Worm (Caenorhabditis elegans) whole organism, L2 larva: Measurements from ENCODE around the gene srz-12.

ENCODE experiments used
- C34F6.9 ChIP-seq: fragments of 150-350 bp; optimal IDR thresholded peaks from 2 replicates; lab custom pipeline; 2014; ENCODE audit warnings: missing biosample characterization, missing genetic modification characterization
- R02D3.7 ChIP-seq: fragments of 150-350 bp; optimal IDR thresholded peaks from 2 replicates; lab custom pipeline; 2014; ENCODE audit warnings: missing biosample characterization, missing genetic modification characterization
- Y55F3AM.14 ChIP-seq: fragments of 200-800 bp; sonication (Bioruptor generic); optimal IDR thresholded peaks from 2 replicates; lab custom pipeline; 2018; ENCODE audit warnings: mild to moderate bottlenecking, missing genetic modification characterization, missing compliant biosample characterization
- ZK546.5 ChIP-seq: sonication (generic microtip); optimal IDR thresholded peaks from 2 replicates; lab custom pipeline; 2017; ENCODE audit warnings: missing biosample characterization, missing genetic modification characterization
- alr-1 ChIP-seq: fragments of 150-350 bp; optimal IDR thresholded peaks from 2 replicates; lab custom pipeline; 2014; ENCODE audit warnings: missing biosample characterization, missing genetic modification characterization
- aly-2 ChIP-seq: fragments of 150-350 bp; optimal IDR thresholded peaks from 2 replicates; lab custom pipeline; 2014; ENCODE audit warnings: missing biosample characterization, missing genetic modification characterization
- ama-1 ChIP-seq: fragments of 150-350 bp; optimal IDR thresholded peaks from 2 replicates; lab custom pipeline; 2018; ENCODE audit warnings: inconsistent platforms
- blmp-1 ChIP-seq: sonication (generic microtip); optimal IDR thresholded peaks from 2 replicates; lab custom pipeline; 2017; ENCODE audit warnings: missing genetic modification characterization, mild to moderate bottlenecking, missing compliant biosample characterization, antibody characterized with exemption, moderate library complexity; ENCODE audit not compliant: insufficient read depth
- ceh-16 ChIP-seq: fragments of 150-350 bp; optimal IDR thresholded peaks from 2 replicates; lab custom pipeline; 2014; ENCODE audit warnings: missing biosample characterization, missing genetic modification characterization
- ceh-82 ChIP-seq: fragments of 150-350 bp; optimal IDR thresholded peaks from 2 replicates; lab custom pipeline; 2014; ENCODE audit warnings: missing biosample characterization, missing genetic modification characterization
- crh-2 ChIP-seq: sonication (generic microtip); optimal IDR thresholded peaks from 2 replicates; lab custom pipeline; 2017; ENCODE audit warnings: missing biosample characterization, missing genetic modification characterization
- dmd-4 ChIP-seq: sonication (generic microtip); optimal IDR thresholded peaks from 2 replicates; lab custom pipeline; 2017; ENCODE audit warnings: missing biosample characterization, missing genetic modification characterization
- egl-27 ChIP-seq: sonication (generic microtip); optimal IDR thresholded peaks from 3 replicates; lab custom pipeline; 2017; ENCODE audit warnings: missing biosample characterization, missing genetic modification reagents, missing genetic modification characterization
- elt-1 ChIP-seq: fragments of 150-350 bp; optimal IDR thresholded peaks from 2 replicates; lab custom pipeline; 2014; ENCODE audit warnings: missing biosample characterization, missing genetic modification characterization
- elt-3 ChIP-seq: sonication (generic microtip); optimal IDR thresholded peaks from 2 replicates; lab custom pipeline; 2017; ENCODE audit warnings: missing biosample characterization, missing genetic modification characterization
- gmeb-1 ChIP-seq: fragments of 150-350 bp; optimal IDR thresholded peaks from 2 replicates; lab custom pipeline; 2014; ENCODE audit warnings: missing biosample characterization, missing genetic modification characterization
- lin-11 ChIP-seq: fragments of 150-350 bp; sonication (generic microtip); optimal IDR thresholded peaks from 2 replicates; lab custom pipeline; 2014; ENCODE audit warnings: missing biosample characterization, missing genetic modification characterization, inconsistent platforms, mixed read lengths
- lin-13 ChIP-seq: fragments of 150-350 bp; optimal IDR thresholded peaks from 2 replicates; lab custom pipeline; 2014; ENCODE audit warnings: missing biosample characterization, missing genetic modification reagents, missing genetic modification characterization
- lin-39 ChIP-seq: fragments of 150-350 bp; optimal IDR thresholded peaks from 2 replicates; lab custom pipeline; 2014; ENCODE audit warnings: missing biosample characterization, missing genetic modification reagents, missing genetic modification characterization
- lsy-2 ChIP-seq, 2 experiments: fragments of 150-350 bp in 1 of 2; sonication (generic microtip) in 1 of 2; optimal IDR thresholded peaks; 2 replicates each; lab custom pipeline; 2014 to 2017; ENCODE audit warnings: missing biosample characterization in 2 of 2, missing genetic modification characterization in 2 of 2
- mbf-1 ChIP-seq: sonication (generic microtip); optimal IDR thresholded peaks from 2 replicates; lab custom pipeline; 2017; ENCODE audit warnings: missing biosample characterization, missing genetic modification characterization
- mdl-1 ChIP-seq, 2 experiments: fragments of 150-350 bp in 1 of 2; sonication (generic microtip) in 1 of 2; optimal IDR thresholded peaks; 2 replicates each; lab custom pipeline; 2017; ENCODE audit warnings: missing biosample characterization in 2 of 2, missing genetic modification characterization in 2 of 2
- nhr-10 ChIP-seq: sonication (generic microtip); optimal IDR thresholded peaks from 2 replicates; lab custom pipeline; 2017; ENCODE audit warnings: missing biosample characterization, missing genetic modification characterization
- nhr-12 ChIP-seq: fragments of 150-350 bp; optimal IDR thresholded peaks from 2 replicates; lab custom pipeline; 2014; ENCODE audit warnings: missing biosample characterization, missing genetic modification characterization
- nhr-21 ChIP-seq: fragments of 150-350 bp; optimal IDR thresholded peaks from 2 replicates; lab custom pipeline; 2014; ENCODE audit warnings: missing biosample characterization, missing genetic modification characterization
- nhr-23 ChIP-seq: fragments of 150-350 bp; optimal IDR thresholded peaks from 2 replicates; lab custom pipeline; 2014; ENCODE audit warnings: missing biosample characterization, missing genetic modification reagents, missing genetic modification characterization
- nhr-25 ChIP-seq: fragments of 150-350 bp; sonication (generic microtip); optimal IDR thresholded peaks from 3 replicates; lab custom pipeline; 2014; ENCODE audit warnings: missing biosample characterization, missing genetic modification characterization
- nhr-6 ChIP-seq: fragments of 150-350 bp; optimal IDR thresholded peaks from 2 replicates; lab custom pipeline; 2014; ENCODE audit warnings: missing biosample characterization, missing genetic modification characterization
- nhr-77 ChIP-seq: fragments of 150-350 bp; optimal IDR thresholded peaks from 2 replicates; lab custom pipeline; 2014; ENCODE audit warnings: missing biosample characterization, missing genetic modification characterization
- peb-1 ChIP-seq: fragments of 150-350 bp; optimal IDR thresholded peaks from 2 replicates; lab custom pipeline; 2014; ENCODE audit warnings: missing biosample characterization, missing genetic modification characterization
- skn-1 ChIP-seq: sonication (generic microtip); optimal IDR thresholded peaks from 2 replicates; lab custom pipeline; 2017; ENCODE audit warnings: missing biosample characterization, missing genetic modification characterization
- sma-3 ChIP-seq: sonication (generic microtip); optimal IDR thresholded peaks from 2 replicates; lab custom pipeline; 2016; ENCODE audit warnings: missing genetic modification reagents, missing genetic modification characterization, missing compliant biosample characterization
- sma-9 ChIP-seq, 2 experiments: fragments of 150-350 bp in 1 of 2; sonication (generic microtip) in 1 of 2; optimal IDR thresholded peaks; 2 replicates each; lab custom pipeline; 2014 to 2016; ENCODE audit warnings: missing genetic modification characterization in 2 of 2, mild to moderate bottlenecking in 1 of 2, missing biosample characterization in 1 of 2, missing compliant biosample characterization in 1 of 2, missing genetic modification reagents in 1 of 2, moderate library complexity in 1 of 2
- unc-39 ChIP-seq: fragments of 150-350 bp; optimal IDR thresholded peaks from 2 replicates; lab custom pipeline; 2014; ENCODE audit warnings: missing biosample characterization, missing genetic modification characterization
- unc-55 ChIP-seq: fragments of 150-350 bp; sonication (generic microtip); optimal IDR thresholded peaks from 3 replicates; lab custom pipeline; 2014; ENCODE audit warnings: missing biosample characterization, missing genetic modification reagents, missing genetic modification characterization
- unc-62 ChIP-seq: fragments of 150-350 bp; optimal IDR thresholded peaks from 2 replicates; lab custom pipeline; 2014; ENCODE audit warnings: missing biosample characterization, missing genetic modification reagents, missing genetic modification characterization
- zag-1 ChIP-seq: fragments of 150-350 bp; optimal IDR thresholded peaks from 2 replicates; lab custom pipeline; 2014; ENCODE audit warnings: missing biosample characterization, missing genetic modification characterization
- ztf-1 ChIP-seq: fragments of 200-800 bp; sonication (Bioruptor generic); conservative IDR thresholded peaks from 2 replicates; pipeline ENCODE4 v1.3.6; 2022; ENCODE audit warnings: missing genetic modification characterization, missing compliant biosample characterization
- ztf-11 ChIP-seq: sonication (generic microtip); optimal IDR thresholded peaks from 2 replicates; lab custom pipeline; 2017; ENCODE audit warnings: missing biosample characterization, missing genetic modification characterization
- ztf-4 ChIP-seq: fragments of 150-350 bp; optimal IDR thresholded peaks from 2 replicates; lab custom pipeline; 2014; ENCODE audit warnings: missing biosample characterization, missing genetic modification characterization

srz-12 gene

ce11 chrV:15829907-15830306 is 32.6 kb downstream of the srz-12 start, which contains the start of gene srbc-55:
srbc-55 (minus strand) TSS chrV:15830007.
- no peak for TF ChIP-seq C34F6.9 (tag; lab: Kevin White, UChicago)
- no peak for TF ChIP-seq egl-27 (tag; lab: Kevin White, UChicago)
- no peak for TF ChIP-seq dmd-4 (tag; lab: Kevin White, UChicago)
- TF ChIP-seq nhr-6 (tag; lab: Kevin White, UChicago), result no peak
- TF ChIP-seq R02D3.7 (tag; lab: Kevin White, UChicago), result no peak
- no peak for TF ChIP-seq ZK546.5 (tag; lab: Kevin White, UChicago)
- TF ChIP-seq nhr-77 (tag; lab: Kevin White, UChicago), result no peak
- TF ChIP-seq nhr-25 (tag; lab: Kevin White, UChicago), result no peak
- TF ChIP-seq ztf-11, result no peak
- TF ChIP-seq nhr-10 (tag; lab: Kevin White, UChicago), result no peak
- TF ChIP-seq alr-1 (tag; lab: Kevin White, UChicago), result no peak
- TF ChIP-seq sma-3 (GFP tag; lab: Kevin White, UChicago), result no peak
- TF ChIP-seq mdl-1 (tag; optimal IDR thresholded peaks at IDR 0.05; lab: Kevin White, UChicago), result no peak
- TF ChIP-seq, all 48 proteins: peak for 0

- TF ChIP-seq nhr-23 (tag; lab: Kevin White, UChicago) (no peak), ceh-82 (tag; lab: Kevin White, UChicago) (no peak), lin-13 (no peak), sma-3 (GFP tag; lab: Kevin White, UChicago) (no peak), nhr-25 (tag; lab: Kevin White, UChicago) (no peak), ama-1 (lab: Kevin White, UChicago) (no peak), alr-1 (tag; lab: Kevin White, UChicago) (no peak), egl-27 (tag; lab: Kevin White, UChicago) (no peak), blmp-1 (no peak), lsy-2 (tag; optimal IDR thresholded peaks at IDR 0.05; lab: Kevin White, UChicago) (no peak), unc-55 (GFP tag; lab: Kevin White, UChicago) (no peak), R02D3.7 (tag; lab: Kevin White, UChicago) (no peak), crh-2 (no peak), ztf-1 (GFP tag; lab: Robert Waterston, UW) (no peak)
Observed at ce11 chrV:15826110-15826509, 36.4 kb downstream of the srz-12 start, which contains the start of gene srbc-51. srbc-51 (plus strand) TSS chrV:15826410.

ce11 chrV:15824866-15825265 is 37.6 kb downstream of the srz-12 start, which contains the start of gene srbc-50:
srbc-50 (minus strand) TSS chrV:15824966.
- TF ChIP-seq nhr-10 (tag; lab: Kevin White, UChicago), result no peak
- TF ChIP-seq Y55F3AM.14 (GFP tag; lab: Kevin White, UChicago), result no peak
- no peak for TF ChIP-seq elt-1 (tag; lab: Kevin White, UChicago)
- no peak for TF ChIP-seq sma-3 (GFP tag; lab: Kevin White, UChicago)
- no peak for TF ChIP-seq crh-2
- TF ChIP-seq unc-62, result no peak
- no peak for TF ChIP-seq alr-1 (tag; lab: Kevin White, UChicago)
- no peak for TF ChIP-seq nhr-21
- TF ChIP-seq gmeb-1, result no peak
- TF ChIP-seq aly-2 (tag; lab: Kevin White, UChicago), result no peak
- TF ChIP-seq dmd-4 (tag; lab: Kevin White, UChicago), result no peak
- TF ChIP-seq ZK546.5 (tag; lab: Kevin White, UChicago), result no peak
- TF ChIP-seq ztf-1 (GFP tag; lab: Robert Waterston, UW), result no peak
- no peak for TF ChIP-seq unc-39 (tag; lab: Kevin White, UChicago)
- TF ChIP-seq sma-9 (GFP tag; optimal IDR thresholded peaks at IDR 0.05; lab: Kevin White, UChicago), result no peak
- no peak for TF ChIP-seq sma-9 (tag; optimal IDR thresholded peaks at IDR 0.05; lab: Kevin White, UChicago)
- TF ChIP-seq ama-1 (lab: Kevin White, UChicago), result no peak
- TF ChIP-seq nhr-12 (tag; lab: Kevin White, UChicago), result no peak
- no peak for TF ChIP-seq nhr-23 (tag; lab: Kevin White, UChicago)
- no peak for TF ChIP-seq unc-55 (GFP tag; lab: Kevin White, UChicago)

ce11 chrV:15821398-15821797 is 41.1 kb downstream of the srz-12 start, which contains the start of gene srbc-49:
srbc-49 (plus strand) TSS chrV:15821698.
- TF ChIP-seq mdl-1 (tag; optimal IDR thresholded peaks at IDR 0.05; lab: Kevin White, UChicago) (no peak), nhr-77 (tag; lab: Kevin White, UChicago) (no peak), elt-3 (tag; lab: Kevin White, UChicago) (no peak), R02D3.7 (tag; lab: Kevin White, UChicago) (no peak), skn-1 (no peak), lin-39 (tag; lab: Kevin White, UChicago) (no peak), ceh-16 (tag; lab: Kevin White, UChicago) (no peak), nhr-23 (tag; lab: Kevin White, UChicago) (no peak), unc-39 (tag; lab: Kevin White, UChicago) (no peak), dmd-4 (tag; lab: Kevin White, UChicago) (no peak), ztf-4 (tag; lab: Kevin White, UChicago) (no peak), zag-1 (tag; lab: Kevin White, UChicago) (no peak), alr-1 (tag; lab: Kevin White, UChicago) (no peak), mbf-1 (tag; lab: Kevin White, UChicago) (no peak), lin-11 (tag; lab: Kevin White, UChicago) (no peak), peb-1 (tag; lab: Kevin White, UChicago) (no peak), egl-27 (tag; lab: Kevin White, UChicago) (no peak), sma-9 (GFP tag; optimal IDR thresholded peaks at IDR 0.05; lab: Kevin White, UChicago) (no peak), sma-9 (tag; optimal IDR thresholded peaks at IDR 0.05; lab: Kevin White, UChicago) (no peak), nhr-12 (tag; lab: Kevin White, UChicago) (no peak)
